Fruit fly (Drosophila melanogaster) S2 (cell line): ENCODE results near the gene Svil.

Experiments used
- CG8478 ChIP-seq: fragments of >200 bp; optimal IDR thresholded peaks from 2 replicates; lab custom pipeline; 2018
- CTCF ChIP-seq, 2 experiments: fragments of >200 bp; optimal IDR thresholded peaks; 2 replicates each; lab custom pipeline; 2018

DNA sequence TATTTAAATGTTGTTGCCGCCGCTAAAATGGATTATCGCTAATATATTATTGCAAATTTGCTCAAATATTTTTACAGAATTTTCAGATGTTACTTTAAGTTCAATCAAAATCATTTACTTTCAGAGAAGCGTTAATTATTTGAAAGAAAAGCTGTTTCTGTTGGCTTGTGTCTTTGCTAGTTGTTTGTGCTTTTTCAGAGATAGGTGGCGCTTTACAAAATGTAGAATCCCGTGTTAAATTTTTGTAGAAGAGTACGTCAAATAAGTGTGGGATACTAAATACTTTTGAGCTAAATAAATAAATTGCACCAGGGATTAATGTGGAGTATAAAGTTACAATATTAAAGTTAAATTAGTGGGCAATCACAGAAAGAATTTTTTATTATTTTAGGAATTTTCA is 31.8 kb downstream of the Svil start:
- no peak for TF ChIP-seq CG8478
- TF ChIP-seq CTCF (optimal IDR thresholded peaks at IDR 0.05; lab: Kevin White, UChicago): peak; percentile 82 to 93
